Worm (Caenorhabditis elegans) whole organism, L2 larva: ENCODE data around the gene unc-51.

ENCODE experiments used
- aly-2 ChIP-seq: fragments of 150-350 bp; optimal IDR thresholded peaks from 2 replicates; lab custom pipeline; 2014; ENCODE audit warnings: missing biosample characterization, missing genetic modification characterization
- ama-1 ChIP-seq: fragments of 150-350 bp; optimal IDR thresholded peaks from 2 replicates; lab custom pipeline; 2018; ENCODE audit warnings: inconsistent platforms
- egl-27 ChIP-seq: sonication (generic microtip); optimal IDR thresholded peaks from 3 replicates; lab custom pipeline; 2017; ENCODE audit warnings: missing biosample characterization, missing genetic modification reagents, missing genetic modification characterization
- elt-3 ChIP-seq: sonication (generic microtip); optimal IDR thresholded peaks from 2 replicates; lab custom pipeline; 2017; ENCODE audit warnings: missing biosample characterization, missing genetic modification characterization
- gmeb-1 ChIP-seq: fragments of 150-350 bp; optimal IDR thresholded peaks from 2 replicates; lab custom pipeline; 2014; ENCODE audit warnings: missing biosample characterization, missing genetic modification characterization
- lsy-2 ChIP-seq, 2 experiments: fragments of 150-350 bp in 1 of 2; sonication (generic microtip) in 1 of 2; optimal IDR thresholded peaks; 2 replicates each; lab custom pipeline; 2014 to 2017; ENCODE audit warnings: missing biosample characterization in 2 of 2, missing genetic modification characterization in 2 of 2
- nhr-10 ChIP-seq: sonication (generic microtip); optimal IDR thresholded peaks from 2 replicates; lab custom pipeline; 2017; ENCODE audit warnings: missing biosample characterization, missing genetic modification characterization
- nhr-23 ChIP-seq: fragments of 150-350 bp; optimal IDR thresholded peaks from 2 replicates; lab custom pipeline; 2014; ENCODE audit warnings: missing biosample characterization, missing genetic modification reagents, missing genetic modification characterization
- nhr-237 ChIP-seq: fragments of 150-350 bp; optimal IDR thresholded peaks from 2 replicates; lab custom pipeline; 2014; ENCODE audit warnings: missing biosample characterization, missing genetic modification characterization
- nhr-25 ChIP-seq: fragments of 150-350 bp; sonication (generic microtip); optimal IDR thresholded peaks from 3 replicates; lab custom pipeline; 2014; ENCODE audit warnings: missing biosample characterization, missing genetic modification characterization
- nhr-77 ChIP-seq: fragments of 150-350 bp; optimal IDR thresholded peaks from 2 replicates; lab custom pipeline; 2014; ENCODE audit warnings: missing biosample characterization, missing genetic modification characterization
- snpc-4 ChIP-seq: fragments of 150-350 bp; optimal IDR thresholded peaks from 2 replicates; lab custom pipeline; 2014; ENCODE audit warnings: missing biosample characterization, missing genetic modification characterization
- unc-62 ChIP-seq: fragments of 150-350 bp; optimal IDR thresholded peaks from 2 replicates; lab custom pipeline; 2014; ENCODE audit warnings: missing biosample characterization, missing genetic modification reagents, missing genetic modification characterization

DNA sequence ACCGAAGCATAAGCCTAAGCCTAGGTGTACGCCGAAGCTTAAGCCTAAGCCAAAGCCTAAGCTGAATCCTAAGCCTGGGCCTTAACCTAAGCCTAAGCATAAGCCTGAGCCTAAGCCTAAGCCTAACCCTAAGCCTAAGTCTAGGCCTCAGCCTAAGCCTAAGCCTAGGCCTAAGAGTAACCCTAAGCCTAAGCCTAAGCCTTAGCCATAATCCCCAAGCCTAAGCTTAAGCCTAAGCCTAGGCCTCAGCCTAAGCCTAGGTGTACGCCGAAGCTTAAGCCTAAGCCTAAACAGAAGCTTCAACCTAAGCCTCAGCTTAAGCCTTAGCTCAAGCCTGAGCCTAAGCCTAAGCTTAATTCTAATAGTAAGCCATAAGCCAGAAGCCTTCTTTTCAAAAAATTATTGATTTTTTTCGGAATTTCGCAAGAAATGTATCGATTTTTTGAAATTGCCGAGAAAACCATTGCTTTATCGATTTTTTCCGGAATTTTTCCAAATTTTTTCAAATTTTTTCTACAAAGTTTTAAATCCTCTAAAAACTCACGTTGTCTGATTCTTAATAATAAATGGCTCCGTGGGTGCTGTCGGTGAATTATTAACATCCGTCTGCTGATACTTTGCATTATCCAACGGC lies 6.0 kb downstream of the unc-51 start:
- TF ChIP-seq nhr-77 (tag; lab: Kevin White, UChicago) (no peak), nhr-25 (tag; lab: Kevin White, UChicago) (no peak), gmeb-1 (no peak), nhr-23 (tag; lab: Kevin White, UChicago) (no peak), elt-3 (tag; lab: Kevin White, UChicago) (no peak), nhr-237 (no peak), aly-2 (tag; lab: Kevin White, UChicago) (no peak), nhr-10 (tag; lab: Kevin White, UChicago) (no peak), egl-27 (tag; lab: Kevin White, UChicago) (no peak), ama-1 (lab: Kevin White, UChicago) (no peak), unc-62 (GFP tag; lab: Kevin White, UChicago) (no peak), snpc-4 (tag; lab: Kevin White, UChicago) (no peak), lsy-2 (tag; optimal IDR thresholded peaks at IDR 0.05; lab: Kevin White, UChicago) (no peak)
